Fruit fly (Drosophila melanogaster) whole organism, embryonic: ENCODE data around the gene Cyp12a4.

Source experiments
- ATbp ChIP-seq: fragments of 200-800 bp; sonication (Bioruptor generic); optimal IDR thresholded peaks from 2 replicates; lab custom pipeline; 2017; ENCODE audit warnings: missing biosample characterization, mild to moderate bottlenecking, missing genetic modification characterization, missing genetic modification reagents
- Atf-2 ChIP-seq: fragments of 200-800 bp; sonication (Bioruptor generic); optimal IDR thresholded peaks from 2 replicates; lab custom pipeline; 2016; ENCODE audit warnings: missing biosample characterization, missing genetic modification characterization
- Bgb ChIP-seq: fragments of 200-800 bp; sonication (Bioruptor generic); IDR thresholded peaks from 2 replicates; pipeline ENCODE4 v1.3.6; 2022; ENCODE audit warnings: missing biosample characterization, missing genetic modification characterization; ENCODE audit not compliant: partially characterized antibody
- CG10274 ChIP-seq: fragments of 200-800 bp; sonication (Bioruptor generic); optimal IDR thresholded peaks from 3 replicates; lab custom pipeline; 2017; ENCODE audit warnings: missing biosample characterization, mild to moderate bottlenecking, missing genetic modification characterization
- CG10366 ChIP-seq: fragments of 200-800 bp; sonication (Bioruptor generic); IDR thresholded peaks from 2 replicates; pipeline ENCODE4 v1.3.6; 2022; ENCODE audit warnings: missing biosample characterization, missing genetic modification characterization
- CG10543 ChIP-seq: fragments of 200-800 bp; sonication (Bioruptor generic); optimal IDR thresholded peaks from 3 replicates; lab custom pipeline; 2017; ENCODE audit warnings: missing biosample characterization, mild to moderate bottlenecking, missing genetic modification characterization, moderate library complexity
- CG10979 ChIP-seq: fragments of 200-800 bp; sonication (Bioruptor generic); optimal IDR thresholded peaks from 2 replicates; lab custom pipeline; 2018; ENCODE audit warnings: missing biosample characterization, mild to moderate bottlenecking, missing genetic modification characterization, moderate library complexity
- CG11695 ChIP-seq: fragments of 200-800 bp; sonication (Bioruptor generic); IDR thresholded peaks from 3 replicates; pipeline ENCODE4 v1.3.6; 2022; ENCODE audit warnings: missing biosample characterization, missing genetic modification characterization
- CG1233 ChIP-seq: fragments of 200-800 bp; sonication (Bioruptor generic); optimal IDR thresholded peaks from 4 replicates; lab custom pipeline; 2018; ENCODE audit warnings: missing biosample characterization, mild to moderate bottlenecking, missing genetic modification characterization
- CG12659 ChIP-seq: fragments of 200-800 bp; sonication (Bioruptor generic); optimal IDR thresholded peaks from 3 replicates; lab custom pipeline; 2017; ENCODE audit warnings: mild to moderate bottlenecking, missing biosample characterization, missing genetic modification reagents, missing genetic modification characterization
- CG13775 ChIP-seq: fragments of 200-800 bp; sonication (Bioruptor generic); optimal IDR thresholded peaks from 3 replicates; lab custom pipeline; 2017; ENCODE audit warnings: missing biosample characterization, mild to moderate bottlenecking, missing genetic modification characterization
- CG14667 ChIP-seq: fragments of 200-800 bp; sonication (Bioruptor generic); IDR thresholded peaks from 2 replicates; pipeline ENCODE4 v1.3.6; 2022; ENCODE audit warnings: missing biosample characterization, missing genetic modification characterization
- CG16815 ChIP-seq: fragments of 200-800 bp; sonication (Bioruptor generic); optimal IDR thresholded peaks from 3 replicates; lab custom pipeline; 2017; ENCODE audit warnings: missing biosample characterization, mild to moderate bottlenecking, missing genetic modification characterization
- CG17359 ChIP-seq: fragments of 200-800 bp; sonication (Bioruptor generic); optimal IDR thresholded peaks from 3 replicates; lab custom pipeline; 2018; ENCODE audit warnings: missing biosample characterization, mild to moderate bottlenecking, missing genetic modification characterization, moderate library complexity
- CG17361 ChIP-seq: fragments of 200-800 bp; sonication (Bioruptor generic); IDR thresholded peaks from 3 replicates; pipeline ENCODE4 v1.3.6; 2022; ENCODE audit warnings: missing biosample characterization, missing genetic modification characterization
- CG1792 ChIP-seq: fragments of 200-800 bp; sonication (Bioruptor generic); optimal IDR thresholded peaks from 2 replicates; lab custom pipeline; 2016; ENCODE audit warnings: missing biosample characterization, missing genetic modification characterization
- CG2120 ChIP-seq: fragments of 200-800 bp; sonication (Bioruptor generic); optimal IDR thresholded peaks from 3 replicates; lab custom pipeline; 2016; ENCODE audit warnings: missing biosample characterization, missing genetic modification characterization
- CG3065 ChIP-seq: fragments of 200-800 bp; sonication (Bioruptor generic); optimal IDR thresholded peaks from 2 replicates; lab custom pipeline; 2016; ENCODE audit warnings: missing biosample characterization, missing genetic modification characterization
- CG43689 ChIP-seq: fragments of 200-800 bp; sonication (Bioruptor generic); IDR thresholded peaks from 2 replicates; pipeline ENCODE4 v1.3.6; 2022; ENCODE audit warnings: missing biosample characterization, missing genetic modification characterization
- CG6254 ChIP-seq: fragments of 200-800 bp; sonication (Bioruptor generic); optimal IDR thresholded peaks from 3 replicates; lab custom pipeline; 2017; ENCODE audit warnings: mild to moderate bottlenecking, missing biosample characterization, missing genetic modification reagents, missing genetic modification characterization
- CG6683 ChIP-seq: fragments of 200-800 bp; sonication (Bioruptor generic); optimal IDR thresholded peaks from 2 replicates; lab custom pipeline; 2017; ENCODE audit warnings: missing biosample characterization, mild to moderate bottlenecking, missing genetic modification characterization, missing genetic modification reagents
- CG6854 ChIP-seq: fragments of 200-800 bp; sonication (Bioruptor generic); optimal IDR thresholded peaks from 3 replicates; lab custom pipeline; 2017; ENCODE audit warnings: missing biosample characterization, mild to moderate bottlenecking, missing genetic modification characterization
- CG7357 ChIP-seq: fragments of 200-800 bp; sonication (Bioruptor generic); IDR thresholded peaks from 3 replicates; pipeline ENCODE4 v1.3.6; 2022; ENCODE audit warnings: missing biosample characterization, missing genetic modification characterization
- CG9609 ChIP-seq: fragments of 200-800 bp; sonication (Bioruptor generic); optimal IDR thresholded peaks from 3 replicates; lab custom pipeline; 2016; ENCODE audit warnings: missing biosample characterization, missing genetic modification characterization
- HHEX ChIP-seq: fragments of 200-800 bp; sonication (Bioruptor generic); optimal IDR thresholded peaks from 3 replicates; lab custom pipeline; 2017; ENCODE audit warnings: missing biosample characterization, mild to moderate bottlenecking, missing genetic modification characterization, missing genetic modification reagents
- Hr39 ChIP-seq: fragments of >200 bp; optimal IDR thresholded peaks from 2 replicates; lab custom pipeline; 2017
- Lhr ChIP-seq: fragments of 200-800 bp; sonication (Bioruptor generic); optimal IDR thresholded peaks from 3 replicates; lab custom pipeline; 2017; ENCODE audit warnings: mild to moderate bottlenecking, missing biosample characterization, missing genetic modification reagents, missing genetic modification characterization
- Mad ChIP-seq: fragments of 200-800 bp; sonication (Bioruptor generic); optimal IDR thresholded peaks from 2 replicates; lab custom pipeline; 2016; ENCODE audit warnings: missing biosample characterization, missing genetic modification characterization
- Myb ChIP-seq: fragments of 200-800 bp; sonication (Bioruptor generic); optimal IDR thresholded peaks from 2 replicates; lab custom pipeline; 2016; ENCODE audit warnings: missing biosample characterization, missing genetic modification characterization
- Nf-YB ChIP-seq: fragments of 200-800 bp; sonication (Bioruptor generic); optimal IDR thresholded peaks from 3 replicates; lab custom pipeline; 2019; ENCODE audit warnings: missing biosample characterization, mild to moderate bottlenecking, missing genetic modification characterization, moderate library complexity
- Spps ChIP-seq: fragments of 200-800 bp; sonication (Bioruptor generic); optimal IDR thresholded peaks from 2 replicates; lab custom pipeline; 2018; ENCODE audit warnings: missing biosample characterization, mild to moderate bottlenecking, missing genetic modification characterization
- Taf1 ChIP-seq: fragments of 200-800 bp; sonication (Bioruptor generic); IDR thresholded peaks from 2 replicates; pipeline ENCODE4 v1.3.6; 2022; ENCODE audit warnings: missing biosample characterization, missing genetic modification characterization
- ci ChIP-seq: fragments of 200-800 bp; sonication (Bioruptor generic); IDR thresholded peaks from 3 replicates; pipeline ENCODE4 v1.3.6; 2022; ENCODE audit warnings: missing biosample characterization, missing genetic modification characterization
- crc ChIP-seq: fragments of 200-800 bp; sonication (Bioruptor generic); optimal IDR thresholded peaks from 2 replicates; lab custom pipeline; 2016; ENCODE audit warnings: missing biosample characterization, missing genetic modification characterization
- cwo ChIP-seq: fragments of 200-800 bp; sonication (Bioruptor generic); optimal IDR thresholded peaks from 3 replicates; lab custom pipeline; 2017; ENCODE audit warnings: missing biosample characterization, missing genetic modification characterization, mild to moderate bottlenecking, moderate library complexity, missing genetic modification reagents
- dmrt99B ChIP-seq: fragments of 200-800 bp; sonication (Bioruptor generic); optimal IDR thresholded peaks from 2 replicates; lab custom pipeline; 2018; ENCODE audit warnings: missing biosample characterization, mild to moderate bottlenecking, missing genetic modification characterization, moderate library complexity
- esg ChIP-seq: fragments of 200-800 bp; sonication (Bioruptor generic); conservative IDR thresholded peaks from 2 replicates; pipeline ENCODE4 v1.3.6; 2022; ENCODE audit warnings: missing biosample characterization, missing genetic modification characterization
- gce ChIP-seq: fragments of 200-800 bp; sonication (Bioruptor generic); IDR thresholded peaks from 3 replicates; pipeline ENCODE4 v1.3.6; 2022; ENCODE audit warnings: missing biosample characterization, missing genetic modification characterization
- lbe ChIP-seq: fragments of 200-800 bp; sonication (Bioruptor generic); optimal IDR thresholded peaks from 2 replicates; lab custom pipeline; 2016; ENCODE audit warnings: missing biosample characterization, mild to moderate bottlenecking, missing genetic modification characterization
- lilli ChIP-seq: fragments of 200-800 bp; sonication (Bioruptor generic); optimal IDR thresholded peaks from 3 replicates; lab custom pipeline; 2016; ENCODE audit warnings: missing biosample characterization, missing genetic modification characterization
- mirr ChIP-seq: fragments of 200-800 bp; sonication (Bioruptor generic); optimal IDR thresholded peaks from 3 replicates; lab custom pipeline; 2018; ENCODE audit warnings: missing biosample characterization, mild to moderate bottlenecking, missing genetic modification characterization
- nerfin-1 ChIP-seq: fragments of 200-800 bp; sonication (Bioruptor generic); optimal IDR thresholded peaks from 3 replicates; lab custom pipeline; 2019; ENCODE audit warnings: missing biosample characterization, mild to moderate bottlenecking, missing genetic modification characterization, moderate library complexity
- org-1 ChIP-seq: fragments of 200-800 bp; sonication (Bioruptor generic); optimal IDR thresholded peaks from 2 replicates; lab custom pipeline; 2017; ENCODE audit warnings: missing biosample characterization, missing genetic modification characterization
- pho ChIP-seq: fragments of 200-800 bp; sonication (Bioruptor generic); optimal IDR thresholded peaks from 2 replicates; lab custom pipeline; 2016; ENCODE audit warnings: missing biosample characterization, missing genetic modification characterization
- repo ChIP-seq: fragments of 200-800 bp; sonication (Bioruptor generic); optimal IDR thresholded peaks from 2 replicates; lab custom pipeline; 2016; ENCODE audit warnings: missing biosample characterization, missing genetic modification characterization
- sd ChIP-seq: fragments of 200-800 bp; sonication (Bioruptor generic); optimal IDR thresholded peaks from 3 replicates; lab custom pipeline; 2018; ENCODE audit warnings: missing biosample characterization, mild to moderate bottlenecking, missing genetic modification characterization, moderate library complexity
- ssp ChIP-seq: fragments of 200-800 bp; sonication (Bioruptor generic); IDR thresholded peaks from 2 replicates; pipeline ENCODE4 v1.3.6; 2022; ENCODE audit warnings: missing biosample characterization, missing genetic modification characterization
- sug ChIP-seq: fragments of 200-800 bp; optimal IDR thresholded peaks from 2 replicates; lab custom pipeline; 2019; ENCODE audit warnings: missing biosample characterization, mild to moderate bottlenecking, missing genetic modification characterization, moderate library complexity
- tgo ChIP-seq: fragments of 200-800 bp; sonication (Bioruptor generic); IDR thresholded peaks from 3 replicates; pipeline ENCODE4 v1.3.6; 2022; ENCODE audit warnings: missing biosample characterization, missing genetic modification characterization
- tin ChIP-seq: fragments of 200-800 bp; sonication (Bioruptor generic); optimal IDR thresholded peaks from 3 replicates; lab custom pipeline; 2016; ENCODE audit warnings: missing biosample characterization, missing genetic modification characterization
- toy ChIP-seq: fragments of 200-800 bp; sonication (Bioruptor generic); IDR thresholded peaks from 2 replicates; pipeline ENCODE4 v1.3.6; 2022; ENCODE audit warnings: missing biosample characterization, missing genetic modification characterization

Gene Cyp12a4

DNA sequence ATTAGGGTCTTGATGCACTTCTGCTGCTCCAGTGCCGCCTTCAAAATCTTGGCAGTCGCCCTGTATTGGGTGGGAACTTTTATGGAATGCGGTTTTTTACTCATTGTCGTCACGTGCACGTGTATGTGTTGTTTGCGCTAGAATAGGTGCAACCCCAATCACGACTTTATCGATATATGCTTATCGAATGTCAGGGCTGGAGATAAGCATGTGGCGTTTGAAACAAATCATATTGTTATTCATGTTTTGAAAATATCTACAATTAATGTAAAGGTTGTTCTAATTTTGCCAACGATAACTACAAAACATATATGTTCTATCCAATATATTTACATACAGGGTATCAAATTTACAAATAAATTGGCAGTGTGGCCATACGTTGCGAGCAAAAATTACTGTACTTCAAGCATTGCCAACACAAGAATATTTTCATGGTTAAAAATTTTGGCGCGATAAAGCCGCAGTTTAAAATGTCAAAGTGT is 27.2 kb downstream of the Cyp12a4 start, which contains the start of the genes CG42359 and Nsun5 (continued):
- TF ChIP-seq CG10543 (GFP tag; lab: Kevin White, UChicago) (peak; percentile 92), dmrt99B (tag; lab: Kevin White, UChicago) (peak; percentile 81), CG10366 (GFP tag; lab: Robert Waterston, UW) (peak; percentile 91), CG17361 (GFP tag; lab: Robert Waterston, UW) (peak; percentile 92), mirr (GFP tag; lab: Kevin White, UChicago) (peak; percentile 88), ci (GFP tag; lab: Robert Waterston, UW) (peak; percentile 95), Hr39 (lab: Kevin White, UChicago) (no peak), CG10274 (GFP tag; lab: Kevin White, UChicago) (peak; percentile 63), sug (tag; lab: Kevin White, UChicago) (peak; percentile 90), CG13775 (peak; percentile 88), Nf-YB (GFP tag; lab: Kevin White, UChicago) (peak; percentile 70), Lhr (peak; percentile 88), CG1792 (GFP tag; lab: Kevin White, UChicago) (peak; percentile 87), CG9609 (GFP tag; lab: Kevin White, UChicago) (peak; percentile 93), Mad (GFP tag; lab: Kevin White, UChicago) (peak; percentile 84), pho (GFP tag; lab: Kevin White, UChicago) (peak; percentile 92), Myb (GFP tag; lab: Kevin White, UChicago) (peak; percentile 75), sd (tag; lab: Kevin White, UChicago) (peak; percentile 99), CG1233 (peak; percentile 81), Spps (peak; percentile 85), Taf1 (GFP tag; lab: Robert Waterston, UW) (peak; percentile 80), ssp (GFP tag; lab: Robert Waterston, UW) (peak; percentile 81), Bgb (GFP tag; lab: Robert Waterston, UW) (peak; percentile 91), nerfin-1 (tag; lab: Kevin White, UChicago) (peak; percentile 87), CG14667 (GFP tag; lab: Robert Waterston, UW) (peak; percentile 87), CG12659 (peak; percentile 92), HHEX (GFP tag; lab: Kevin White, UChicago) (peak; percentile 84), lilli (GFP tag; lab: Kevin White, UChicago) (peak; percentile 96), CG6254 (GFP tag; lab: Kevin White, UChicago) (peak; percentile 83), tgo (peak; percentile 86), CG11695 (peak; percentile 83), CG6683 (peak; percentile 71), Atf-2 (peak; percentile 88), lbe (peak; percentile 88), CG7357 (GFP tag; lab: Robert Waterston, UW) (peak; percentile 58; the same call in 1 of the 3 replicates), org-1 (GFP tag; lab: Kevin White, UChicago) (peak; percentile 67), CG16815 (GFP tag; lab: Kevin White, UChicago) (peak; percentile 73), CG2120 (GFP tag; lab: Kevin White, UChicago) (peak; percentile 95), gce (GFP tag; lab: Robert Waterston, UW) (peak; percentile 73; the same call in 2 of the 3 replicates), repo (peak; percentile 81), CG10979 (tag; lab: Kevin White, UChicago) (peak; percentile 85), ATbp (GFP tag; lab: Kevin White, UChicago) (peak; percentile 64), crc (GFP tag; lab: Kevin White, UChicago) (peak; percentile 87), toy (peak; percentile 48; the same call in 1 of the 2 replicates), tin (GFP tag; lab: Kevin White, UChicago) (peak; percentile 94), CG43689 (GFP tag; lab: Robert Waterston, UW) (peak; percentile 67), CG6854 (peak; percentile 28), cwo (GFP tag; lab: Kevin White, UChicago) (peak; percentile 99), CG3065 (GFP tag; lab: Kevin White, UChicago) (peak; percentile 79), CG17359 (tag; lab: Kevin White, UChicago) (peak; percentile 90), esg (peak; percentile 85)
